Fruit fly (Drosophila melanogaster) whole organism, embryonic: Measurements from ENCODE around the gene Idi.

ENCODE experiments used
- Aef1 ChIP-seq: fragments of 200-800 bp; sonication (Bioruptor generic); IDR thresholded peaks from 3 replicates; pipeline ENCODE4 v1.3.6; 2022; ENCODE audit warnings: missing biosample characterization, missing genetic modification characterization
- Antp ChIP-seq: fragments of 200-800 bp; sonication (Bioruptor generic); optimal IDR thresholded peaks from 3 replicates; lab custom pipeline; 2016; ENCODE audit warnings: missing biosample characterization, missing genetic modification characterization
- Asciz ChIP-seq: fragments of 200-800 bp; sonication (Bioruptor generic); optimal IDR thresholded peaks from 2 replicates; lab custom pipeline; 2017; ENCODE audit warnings: missing biosample characterization, mild to moderate bottlenecking, missing genetic modification characterization, missing genetic modification reagents
- Atf6 ChIP-seq: fragments of 200-800 bp; sonication (Bioruptor generic); IDR thresholded peaks from 2 replicates; pipeline ENCODE4 v1.3.6; 2022; ENCODE audit warnings: missing biosample characterization, missing genetic modification characterization
- CG1024 ChIP-seq: fragments of 200-800 bp; sonication (Bioruptor generic); IDR thresholded peaks from 2 replicates; pipeline ENCODE4 v1.3.6; 2022; ENCODE audit warnings: missing biosample characterization, missing genetic modification characterization
- CG10462 ChIP-seq: fragments of 200-800 bp; sonication (Bioruptor generic); optimal IDR thresholded peaks from 2 replicates; lab custom pipeline; 2016; ENCODE audit warnings: missing biosample characterization, missing genetic modification characterization
- CG10654 ChIP-seq: fragments of 200-800 bp; sonication (Bioruptor generic); optimal IDR thresholded peaks from 2 replicates; lab custom pipeline; 2016; ENCODE audit warnings: missing biosample characterization, missing genetic modification characterization
- CG10979 ChIP-seq: fragments of 200-800 bp; sonication (Bioruptor generic); optimal IDR thresholded peaks from 2 replicates; lab custom pipeline; 2018; ENCODE audit warnings: missing biosample characterization, mild to moderate bottlenecking, missing genetic modification characterization, moderate library complexity
- CG12744 ChIP-seq: fragments of 200-800 bp; sonication (Bioruptor generic); optimal IDR thresholded peaks from 2 replicates; lab custom pipeline; 2016; ENCODE audit warnings: missing biosample characterization, missing genetic modification characterization
- CG12942 ChIP-seq: fragments of 200-800 bp; sonication (Bioruptor generic); optimal IDR thresholded peaks from 3 replicates; lab custom pipeline; 2016; ENCODE audit warnings: missing biosample characterization, missing genetic modification characterization
- CG13424 ChIP-seq: fragments of 200-800 bp; sonication (Bioruptor generic); optimal IDR thresholded peaks from 2 replicates; lab custom pipeline; 2019; ENCODE audit warnings: missing biosample characterization, mild to moderate bottlenecking, missing genetic modification characterization, moderate library complexity
- CG18011 ChIP-seq: fragments of 200-800 bp; sonication (Bioruptor generic); optimal IDR thresholded peaks from 2 replicates; lab custom pipeline; 2017; ENCODE audit warnings: missing biosample characterization, missing genetic modification characterization, mild to moderate bottlenecking, moderate library complexity, missing genotype
- CG3838 ChIP-seq: fragments of 200-800 bp; sonication (Bioruptor generic); optimal IDR thresholded peaks from 3 replicates; lab custom pipeline; 2016; ENCODE audit warnings: missing biosample characterization, missing genetic modification characterization
- CG4282 ChIP-seq: fragments of 200-800 bp; sonication (Bioruptor generic); optimal IDR thresholded peaks from 2 replicates; lab custom pipeline; 2016; ENCODE audit warnings: missing biosample characterization, missing genetic modification characterization
- CG8359 ChIP-seq: fragments of 200-800 bp; sonication (Bioruptor generic); optimal IDR thresholded peaks from 2 replicates; lab custom pipeline; 2017; ENCODE audit warnings: missing biosample characterization, mild to moderate bottlenecking, missing genetic modification characterization, borderline replicate concordance
- CG8388 ChIP-seq: fragments of 200-800 bp; sonication (Bioruptor generic); optimal IDR thresholded peaks from 2 replicates; lab custom pipeline; 2019; ENCODE audit warnings: missing biosample characterization, mild to moderate bottlenecking, missing genetic modification characterization, moderate library complexity
- CG8944 ChIP-seq: fragments of 200-800 bp; sonication (Bioruptor generic); optimal IDR thresholded peaks from 3 replicates; lab custom pipeline; 2016; ENCODE audit warnings: missing biosample characterization, missing genetic modification characterization
- CG9215 ChIP-seq: fragments of 200-800 bp; sonication (Bioruptor generic); IDR thresholded peaks from 2 replicates; pipeline ENCODE4 v1.3.6; 2022; ENCODE audit warnings: missing biosample characterization, missing genetic modification characterization
- CG9727 ChIP-seq: fragments of 200-800 bp; sonication (Bioruptor generic); optimal IDR thresholded peaks from 3 replicates; lab custom pipeline; 2017; ENCODE audit warnings: missing biosample characterization, mild to moderate bottlenecking, missing genetic modification characterization
- CG9817 ChIP-seq: fragments of 200-800 bp; sonication (Bioruptor generic); optimal IDR thresholded peaks from 2 replicates; lab custom pipeline; 2018; ENCODE audit warnings: missing biosample characterization, mild to moderate bottlenecking, missing genetic modification characterization, moderate library complexity
- Dbx ChIP-seq: fragments of 200-800 bp; sonication (Bioruptor generic); IDR thresholded peaks from 3 replicates; pipeline ENCODE4 v1.3.6; 2022; ENCODE audit warnings: missing biosample characterization, missing genetic modification characterization
- Doc3 ChIP-seq: fragments of 200-800 bp; sonication (Bioruptor generic); IDR thresholded peaks from 3 replicates; pipeline ENCODE4 v1.3.6; 2022; ENCODE audit warnings: missing biosample characterization, missing genetic modification characterization; ENCODE audit not compliant: partially characterized antibody
- Dp ChIP-seq: fragments of 200-800 bp; sonication (Bioruptor generic); optimal IDR thresholded peaks from 2 replicates; lab custom pipeline; 2018; ENCODE audit warnings: missing biosample characterization, mild to moderate bottlenecking, missing genetic modification characterization, moderate library complexity
- Eip74EF ChIP-seq, 2 experiments: fragments of 200-800 bp in 1 of 2; fragments of >200 bp in 1 of 2; sonication (Bioruptor generic) in 1 of 2; optimal IDR thresholded peaks; 2 replicates each; lab custom pipeline; 2017 to 2019; ENCODE audit warnings: missing biosample characterization in 2 of 2, missing genetic modification characterization in 2 of 2, mild to moderate bottlenecking in 1 of 2, moderate library complexity in 1 of 2
- Hmx ChIP-seq: fragments of 200-800 bp; sonication (Bioruptor generic); optimal IDR thresholded peaks from 2 replicates; lab custom pipeline; 2016; ENCODE audit warnings: missing biosample characterization, missing genetic modification characterization
- Hr3 ChIP-seq: fragments of 200-800 bp; sonication (Bioruptor generic); optimal IDR thresholded peaks from 3 replicates; lab custom pipeline; 2016; ENCODE audit warnings: missing biosample characterization, missing genetic modification characterization
- Spps ChIP-seq: fragments of 200-800 bp; sonication (Bioruptor generic); optimal IDR thresholded peaks from 2 replicates; lab custom pipeline; 2018; ENCODE audit warnings: missing biosample characterization, mild to moderate bottlenecking, missing genetic modification characterization
- Usf ChIP-seq: fragments of 200-800 bp; sonication (Bioruptor generic); optimal IDR thresholded peaks from 2 replicates; lab custom pipeline; 2017; ENCODE audit warnings: missing genotype, missing biosample characterization, missing genetic modification characterization
- al ChIP-seq: fragments of 200-800 bp; sonication (Bioruptor generic); IDR thresholded peaks from 2 replicates; pipeline ENCODE4 v1.3.6; 2022; ENCODE audit warnings: missing biosample characterization, missing genetic modification characterization
- ash1 ChIP-seq: fragments of 200-800 bp; sonication (Bioruptor generic); optimal IDR thresholded peaks from 2 replicates; lab custom pipeline; 2018; ENCODE audit warnings: missing biosample characterization, mild to moderate bottlenecking, missing genetic modification characterization
- cg ChIP-seq: fragments of 200-800 bp; sonication (Bioruptor generic); optimal IDR thresholded peaks from 3 replicates; lab custom pipeline; 2019; ENCODE audit warnings: missing biosample characterization, mild to moderate bottlenecking, missing genetic modification characterization, moderate library complexity
- chm ChIP-seq: fragments of 200-800 bp; sonication (Bioruptor generic); IDR thresholded peaks from 2 replicates; pipeline ENCODE4 v1.3.6; 2022; ENCODE audit warnings: missing biosample characterization, missing genetic modification characterization
- crol ChIP-seq: fragments of 200-800 bp; sonication (Bioruptor generic); IDR thresholded peaks from 2 replicates; pipeline ENCODE4 v1.3.6; 2022; ENCODE audit warnings: missing biosample characterization, missing genetic modification characterization
- crp ChIP-seq, 2 experiments: fragments of 200-800 bp; sonication (Bioruptor generic); optimal IDR thresholded peaks; 2 replicates in 1 of 2; 3 replicates in 1 of 2; lab custom pipeline; 2017; ENCODE audit warnings: missing biosample characterization in 2 of 2, missing genetic modification characterization in 2 of 2, mild to moderate bottlenecking in 1 of 2, moderate library complexity in 1 of 2
- dan ChIP-seq: fragments of 200-800 bp; sonication (Bioruptor generic); IDR thresholded peaks from 2 replicates; pipeline ENCODE4 v1.3.6; 2022; ENCODE audit warnings: missing biosample characterization, missing genetic modification characterization
- ewg ChIP-seq: fragments of 200-800 bp; sonication (Bioruptor generic); optimal IDR thresholded peaks from 3 replicates; lab custom pipeline; 2017; ENCODE audit warnings: mild to moderate bottlenecking, missing biosample characterization, missing genetic modification reagents, missing genetic modification characterization
- klu ChIP-seq: fragments of 200-800 bp; sonication (Bioruptor generic); IDR thresholded peaks from 2 replicates; pipeline ENCODE4 v1.3.6; 2022; ENCODE audit warnings: missing biosample characterization, missing genetic modification characterization
- mam ChIP-seq: fragments of 200-800 bp; sonication (Bioruptor generic); optimal IDR thresholded peaks from 3 replicates; lab custom pipeline; 2016; ENCODE audit warnings: missing biosample characterization, missing genetic modification characterization
- nerfin-2 ChIP-seq: fragments of 200-800 bp; sonication (Bioruptor generic); IDR thresholded peaks from 2 replicates; pipeline ENCODE4 v1.3.6; 2022; ENCODE audit warnings: missing biosample characterization, missing genetic modification characterization; ENCODE audit not compliant: partially characterized antibody
- oc ChIP-seq: fragments of 200-800 bp; sonication (Bioruptor generic); optimal IDR thresholded peaks from 2 replicates; lab custom pipeline; 2018; ENCODE audit warnings: missing biosample characterization, mild to moderate bottlenecking, missing genetic modification characterization, moderate library complexity
- org-1 ChIP-seq: fragments of 200-800 bp; sonication (Bioruptor generic); optimal IDR thresholded peaks from 2 replicates; lab custom pipeline; 2017; ENCODE audit warnings: missing biosample characterization, missing genetic modification characterization
- sc ChIP-seq, 3 experiments: fragments of >200 bp in 2 of 3; fragments of 200-800 bp in 1 of 3; sonication (Bioruptor generic) in 1 of 3; optimal IDR thresholded peaks; 2 replicates in 2 of 3; 3 replicates in 1 of 3; lab custom pipeline; 2017; ENCODE audit warnings: mild to moderate bottlenecking in 1 of 3, missing biosample characterization in 1 of 3, missing genetic modification characterization in 1 of 3, missing genetic modification reagents in 1 of 3
- sim ChIP-seq: fragments of 200-800 bp; sonication (Bioruptor generic); IDR thresholded peaks from 2 replicates; pipeline ENCODE4 v1.3.6; 2022; ENCODE audit warnings: missing biosample characterization, missing genetic modification characterization
- tap ChIP-seq: fragments of 200-800 bp; optimal IDR thresholded peaks from 3 replicates; lab custom pipeline; 2019; ENCODE audit warnings: missing biosample characterization, mild to moderate bottlenecking, missing genetic modification characterization, moderate library complexity
- tna ChIP-seq: fragments of 200-800 bp; sonication (Bioruptor generic); IDR thresholded peaks from 2 replicates; pipeline ENCODE4 v1.3.6; 2022; ENCODE audit warnings: missing biosample characterization, missing genetic modification characterization; ENCODE audit not compliant: partially characterized antibody
- toy ChIP-seq: fragments of 200-800 bp; sonication (Bioruptor generic); IDR thresholded peaks from 2 replicates; pipeline ENCODE4 v1.3.6; 2022; ENCODE audit warnings: missing biosample characterization, missing genetic modification characterization
- trh ChIP-seq: fragments of 200-800 bp; sonication (Bioruptor generic); optimal IDR thresholded peaks from 2 replicates; lab custom pipeline; 2016; ENCODE audit warnings: missing biosample characterization, missing genetic modification characterization
- ttk ChIP-seq: fragments of 200-800 bp; sonication (Bioruptor generic); IDR thresholded peaks from 2 replicates; pipeline ENCODE4 v2.1.2; 2022; ENCODE audit warnings: missing biosample characterization, missing genetic modification characterization
- unc-4 ChIP-seq: fragments of 200-800 bp; sonication (Bioruptor generic); IDR thresholded peaks from 2 replicates; pipeline ENCODE4 v1.3.6; 2022; ENCODE audit warnings: missing biosample characterization, missing genetic modification characterization; ENCODE audit not compliant: partially characterized antibody

Idi gene

DNA sequence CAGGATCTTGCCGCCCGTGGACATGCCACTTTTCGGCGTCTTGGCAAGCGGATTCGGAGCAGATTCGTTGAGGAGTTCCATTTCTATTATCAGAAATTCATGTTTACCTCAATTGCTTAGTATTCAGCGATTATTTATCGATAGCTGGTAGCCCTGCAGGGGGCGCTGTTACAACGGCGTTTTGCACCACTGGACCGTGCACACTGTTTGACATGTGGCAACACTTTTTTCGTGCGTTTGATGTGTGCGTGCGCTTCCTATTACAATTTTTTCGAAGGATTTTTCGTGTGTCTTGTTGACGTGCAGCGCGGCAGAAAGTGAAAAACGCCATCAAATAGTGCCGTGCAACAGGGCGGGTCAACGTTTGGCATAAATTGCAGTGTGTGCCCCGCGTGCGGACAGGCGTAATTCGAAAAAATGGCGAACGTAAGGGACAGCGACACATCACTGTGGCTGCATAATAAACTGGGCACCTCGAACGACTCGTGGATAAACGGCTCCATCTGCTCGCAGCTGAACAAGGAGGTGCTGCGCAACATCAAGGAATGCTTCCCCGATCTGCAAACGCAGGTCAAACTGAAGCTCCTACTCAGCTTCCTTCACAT is 46.4 kb upstream of the Idi start, which contains the start of the genes CG3337 and Nelf-A (continued):
- peak; percentile 82 for TF ChIP-seq unc-4
- no peak for TF ChIP-seq toy (GFP tag; lab: Robert Waterston, UW)
- TF ChIP-seq ash1 (GFP tag; lab: Kevin White, UChicago): peak; percentile 60
- peak; percentile 59 for TF ChIP-seq CG9727 (GFP tag; lab: Kevin White, UChicago)
- peak; percentile 88 for TF ChIP-seq mam (GFP tag; lab: Kevin White, UChicago)
- peak; percentile 65 for TF ChIP-seq CG12744 (GFP tag; lab: Kevin White, UChicago)
- TF ChIP-seq CG18011: peak; percentile 27
- TF ChIP-seq CG3838: no peak
- TF ChIP-seq ttk (GFP tag; lab: Robert Waterston, UW): peak; percentile 55; the same call in 1 of the 2 replicates
- peak; percentile 91 for TF ChIP-seq ewg (GFP tag; lab: Kevin White, UChicago)
- TF ChIP-seq sim (GFP tag; lab: Robert Waterston, UW): no peak
- TF ChIP-seq Dp: peak; percentile 59
- no peak for TF ChIP-seq tap (tag; lab: Kevin White, UChicago)
- peak; percentile 56 for TF ChIP-seq chm (GFP tag; lab: Robert Waterston, UW)
- no peak for TF ChIP-seq sc (optimal IDR thresholded peaks at IDR 0.05; lab: Kevin White, UChicago)
- TF ChIP-seq sc (GFP tag; optimal IDR thresholded peaks at IDR 0.05; lab: Kevin White, UChicago): no peak
- TF ChIP-seq crol (GFP tag; lab: Robert Waterston, UW): no peak
- TF ChIP-seq Spps (tag; lab: Kevin White, UChicago): no peak
- TF ChIP-seq org-1: no peak
- TF ChIP-seq CG1024 (GFP tag; lab: Robert Waterston, UW): peak; percentile 65; the same call in 1 of the 2 replicates
- TF ChIP-seq Atf6 (GFP tag; lab: Robert Waterston, UW): 0 out of 2 replicates have a peak, but pooled peaks have one; percentile 26
- TF ChIP-seq CG10654 (GFP tag; lab: Kevin White, UChicago): peak; percentile 62
- TF ChIP-seq nerfin-2 (GFP tag; lab: Robert Waterston, UW): peak; percentile 79
- TF ChIP-seq trh (GFP tag; lab: Kevin White, UChicago): no peak
- peak; percentile 67 for TF ChIP-seq CG12942 (GFP tag; lab: Kevin White, UChicago)
- peak; percentile 48 for TF ChIP-seq CG13424 (tag; lab: Kevin White, UChicago)
- TF ChIP-seq Asciz (GFP tag; lab: Kevin White, UChicago): no peak
- peak; percentile 54; the same call in 1 of the 2 replicates for TF ChIP-seq CG9215 (GFP tag; lab: Robert Waterston, UW)
- TF ChIP-seq cg (GFP tag; lab: Kevin White, UChicago): peak; percentile 63
- no peak for TF ChIP-seq Eip74EF (GFP tag; optimal IDR thresholded peaks at IDR 0.05; lab: Kevin White, UChicago)
- TF ChIP-seq CG10979: peak; percentile 2
- peak; percentile 55; the same call in 2 of the 3 replicates for TF ChIP-seq Doc3
- TF ChIP-seq crp (GFP tag; optimal IDR thresholded peaks at IDR 0.05; lab: Kevin White, UChicago): peak in 1 of 2 experiments; percentile 53
- TF ChIP-seq CG8388 (GFP tag; lab: Kevin White, UChicago): no peak
- TF ChIP-seq oc: no peak
- peak; percentile 30 for TF ChIP-seq CG9817 (tag; lab: Kevin White, UChicago)
- peak; percentile 50 for TF ChIP-seq Hr3 (GFP tag; lab: Kevin White, UChicago)
- peak; percentile 80 for TF ChIP-seq CG8944 (GFP tag; lab: Kevin White, UChicago)
- TF ChIP-seq Usf (GFP tag; lab: Kevin White, UChicago): peak; percentile 21
- TF ChIP-seq Hmx (GFP tag; lab: Kevin White, UChicago): no peak
- TF ChIP-seq CG8359 (GFP tag; lab: Kevin White, UChicago): no peak
- TF ChIP-seq tna (GFP tag; lab: Robert Waterston, UW): peak; percentile 65
- TF ChIP-seq Antp (GFP tag; lab: Kevin White, UChicago): peak; percentile 84
- TF ChIP-seq Aef1: peak; percentile 56; the same call in 2 of the 3 replicates
- TF ChIP-seq al (GFP tag; lab: Robert Waterston, UW): peak; percentile 55
- peak; percentile 82 for TF ChIP-seq CG4282 (GFP tag; lab: Kevin White, UChicago)
- no peak for TF ChIP-seq dan
- TF ChIP-seq Dbx (GFP tag; lab: Robert Waterston, UW): peak; percentile 86
- TF ChIP-seq CG10462 (GFP tag; lab: Kevin White, UChicago): no peak
- TF ChIP-seq klu (GFP tag; lab: Robert Waterston, UW): no peak
